Worm (Caenorhabditis elegans) whole organism, young adult: ENCODE measurements around the gene dyf-4.

Experiments
- B0261.1 ChIP-seq: sonication (generic microtip); optimal IDR thresholded peaks from 2 replicates; lab custom pipeline; 2016; ENCODE audit warnings: mild to moderate bottlenecking, missing genetic modification characterization, moderate library complexity, missing compliant biosample characterization
- chd-7 ChIP-seq: sonication (generic microtip); optimal IDR thresholded peaks from 2 replicates; lab custom pipeline; 2016; ENCODE audit warnings: mild to moderate bottlenecking, missing genetic modification characterization, moderate library complexity, missing compliant biosample characterization
- gei-17 ChIP-seq: fragments of 200-800 bp; sonication (Bioruptor generic); optimal IDR thresholded peaks from 2 replicates; lab custom pipeline; 2018; ENCODE audit warnings: mild to moderate bottlenecking, missing genetic modification characterization, missing compliant biosample characterization
- hsf-1 ChIP-seq: fragments of 200-800 bp; sonication (Bioruptor generic); IDR thresholded peaks from 2 replicates; pipeline ENCODE4 v1.3.6; 2022; ENCODE audit warnings: missing genetic modification reagents, missing genetic modification characterization, missing compliant biosample characterization
- snpc-4 ChIP-seq, 5 experiments: fragments of 150-350 bp in 1 of 5; sonication (generic microtip) in 4 of 5; optimal IDR thresholded peaks; 2 replicates each; lab custom pipeline; 2014 to 2018; ENCODE audit warnings: missing genetic modification characterization in 5 of 5, missing biosample characterization in 3 of 5, antibody characterized with exemption in 2 of 5, mild to moderate bottlenecking in 2 of 5, missing compliant biosample characterization in 2 of 5, missing genotype in 2 of 5, moderate library complexity in 2 of 5, missing genetic modification reagents in 1 of 5
- tbp1 ChIP-seq: fragments of 200-800 bp; sonication (Bioruptor generic); optimal IDR thresholded peaks from 2 replicates; lab custom pipeline; 2018; ENCODE audit warnings: mild to moderate bottlenecking, missing genetic modification characterization, missing compliant biosample characterization
- unc-62 ChIP-seq: fragments of 150-350 bp; optimal IDR thresholded peaks from 2 replicates; lab custom pipeline; 2014; ENCODE audit warnings: missing biosample characterization, missing genetic modification reagents, missing genetic modification characterization

- TF ChIP-seq hsf-1 (GFP tag; lab: Robert Waterston, UW) (no peak), snpc-4 (GFP tag; optimal IDR thresholded peaks at IDR 0.05; lab: Kevin White, UChicago) (no peak), snpc-4 (tag; optimal IDR thresholded peaks at IDR 0.05; lab: Kevin White, UChicago) (no peak), chd-7 (tag; lab: Kevin White, UChicago) (no peak), B0261.1 (tag; lab: Kevin White, UChicago) (no peak), tbp1 (GFP tag; lab: Kevin White, UChicago) (no peak), unc-62 (GFP tag; lab: Kevin White, UChicago) (no peak), gei-17 (GFP tag; lab: Kevin White, UChicago) (no peak)
These were observed 22.0 kb downstream of the dyf-4 start, which contains the start of gene T28H10.1 for ce11 chrV:12503494-12503893.
